Worm (Caenorhabditis elegans) whole organism, early embryonic: ENCODE data around the gene fbxb-19.

Experiments
- F13C5.2 ChIP-seq: sonication (generic microtip); optimal IDR thresholded peaks from 2 replicates; lab custom pipeline; 2017; ENCODE audit warnings: mild to moderate bottlenecking, missing genetic modification characterization, inconsistent platforms, missing compliant biosample characterization
- ama-1 ChIP-seq: fragments of 150-350 bp; optimal IDR thresholded peaks from 2 replicates; lab custom pipeline; 2014
- flt-1 ChIP-seq: fragments of 200-800 bp; sonication (Bioruptor generic); IDR thresholded peaks from 2 replicates; pipeline ENCODE4 v1.3.6; 2022; ENCODE audit warnings: missing genetic modification characterization, missing compliant biosample characterization
- pes-1 ChIP-seq: fragments of 200-800 bp; sonication (Bioruptor generic); IDR thresholded peaks from 2 replicates; pipeline ENCODE4 v1.3.6; 2022; ENCODE audit warnings: missing genetic modification reagents, missing genetic modification characterization, missing compliant biosample characterization

DNA sequence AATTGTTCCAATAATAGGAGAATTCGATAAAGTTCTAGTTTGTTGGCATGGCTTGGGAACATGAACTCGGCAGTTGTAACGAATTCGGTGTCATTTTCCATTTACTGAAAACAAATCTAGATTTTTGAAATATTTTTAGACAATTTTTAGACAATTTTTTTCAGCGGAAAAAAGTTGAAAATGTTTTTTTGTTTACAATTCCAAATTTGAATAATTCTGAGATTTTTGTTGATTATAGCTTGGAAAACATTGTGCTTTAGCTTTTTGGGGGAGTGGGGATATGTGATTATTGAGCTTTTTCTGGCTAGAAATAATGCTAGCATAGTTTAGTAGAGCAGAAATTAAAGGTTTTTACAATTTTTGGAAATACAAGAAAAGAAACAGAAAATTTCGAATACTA is 20.1 kb downstream of the fbxb-19 start, which contains the start of gene srw-97:
- TF ChIP-seq flt-1 (GFP tag; lab: Robert Waterston, UW) (no peak), F13C5.2 (tag; lab: Kevin White, UChicago) (no peak), ama-1 (lab: Kevin White, UChicago) (no peak), pes-1 (GFP tag; lab: Robert Waterston, UW) (no peak)
